Worm (Caenorhabditis elegans): Measurements from ENCODE around the gene C06E1.11.

DNA sequence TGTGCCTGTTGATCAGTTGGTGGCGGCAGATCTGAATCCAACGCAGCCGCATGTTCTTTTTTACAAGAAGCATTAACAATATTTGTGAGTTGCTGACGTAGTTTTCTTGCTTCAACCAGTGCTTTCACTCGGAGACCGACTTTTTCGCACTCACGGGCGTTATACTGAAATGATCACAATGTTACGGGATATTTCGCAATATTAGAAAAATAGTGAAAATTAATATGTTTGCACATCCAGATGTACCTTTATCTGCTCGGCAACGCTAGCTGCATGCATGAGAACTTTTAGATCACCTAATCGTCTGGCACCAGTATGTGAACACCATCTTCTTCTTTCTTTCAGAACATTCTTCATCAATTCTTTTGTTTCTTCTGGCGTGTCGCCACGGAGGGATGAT is 5.2 kb downstream of the C06E1.11 start:
- TF ChIP-seq mdl-1 (tag; optimal IDR thresholded peaks at IDR 0.05) (no peak), mab-5 (tag; optimal IDR thresholded peaks at IDR 0.05) (no peak), zag-1 (tag; optimal IDR thresholded peaks at IDR 0.05) (no peak), nhr-23 (tag; optimal IDR thresholded peaks at IDR 0.05) (no peak), lin-11 (tag; optimal IDR thresholded peaks at IDR 0.05) (no peak), unc-62 (GFP tag; optimal IDR thresholded peaks at IDR 0.05) (no peak), blmp-1 (tag; optimal IDR thresholded peaks at IDR 0.05; ENCODE audit: insufficient read depth) (no peak), nhr-237 (tag; optimal IDR thresholded peaks at IDR 0.05) (no peak), elt-1 (tag; optimal IDR thresholded peaks at IDR 0.05) (no peak), gmeb-1 (tag; optimal IDR thresholded peaks at IDR 0.05) (no peak)

All from whole organism, L2 larva.